Fruit fly (Drosophila melanogaster) whole organism, wandering third instar larva: ENCODE measurements around the gene CG33128.

Experiments used
- CrebA ChIP-seq: fragments of 200-800 bp; sonication (Bioruptor generic); optimal IDR thresholded peaks from 2 replicates; lab custom pipeline; 2016; ENCODE audit warnings: missing biosample characterization, mild to moderate bottlenecking, missing genetic modification characterization, borderline replicate concordance
- Hnf4 ChIP-seq: fragments of 200-800 bp; sonication (Bioruptor generic); optimal IDR thresholded peaks from 2 replicates; lab custom pipeline; 2016; ENCODE audit warnings: missing biosample characterization, mild to moderate bottlenecking, missing genetic modification characterization
- Myc ChIP-seq: fragments of >200 bp; optimal IDR thresholded peaks from 2 replicates; lab custom pipeline; 2017
- Rel ChIP-seq, 2 experiments: fragments of 200-800 bp; sonication (Bioruptor generic) in 1 of 2; optimal IDR thresholded peaks; 2 replicates in 1 of 2; 3 replicates in 1 of 2; lab custom pipeline; 2016 to 2019; ENCODE audit warnings: mild to moderate bottlenecking in 2 of 2, missing biosample characterization in 2 of 2, missing genetic modification characterization in 2 of 2, moderate library complexity in 1 of 2
- foxo ChIP-seq, 2 experiments: fragments of 200-800 bp; sonication (Bioruptor generic); optimal IDR thresholded peaks; 2 replicates in 1 of 2; 3 replicates in 1 of 2; lab custom pipeline; 2016 to 2017; ENCODE audit warnings: missing biosample characterization in 2 of 2, missing genetic modification characterization in 2 of 2
- h ChIP-seq: fragments of 200-800 bp; sonication (Bioruptor generic); optimal IDR thresholded peaks from 3 replicates; lab custom pipeline; 2016; ENCODE audit warnings: missing biosample characterization, mild to moderate bottlenecking, missing genetic modification characterization
- jim ChIP-seq: fragments of 175-275, 200-325 bp; sonication (Bioruptor generic); optimal IDR thresholded peaks from 2 replicates; lab custom pipeline; 2016; ENCODE audit warnings: missing biosample characterization, mild to moderate bottlenecking, missing genetic modification characterization
- pan ChIP-seq: fragments of >200 bp; optimal IDR thresholded peaks from 2 replicates; lab custom pipeline; 2017
- psq ChIP-seq: fragments of 200-800 bp; sonication (Bioruptor generic); optimal IDR thresholded peaks from 3 replicates; lab custom pipeline; 2017; ENCODE audit warnings: missing biosample characterization, mild to moderate bottlenecking, missing genetic modification characterization, moderate library complexity
- tai ChIP-seq: sonication (Bioruptor generic); optimal IDR thresholded peaks from 2 replicates; lab custom pipeline; 2016; ENCODE audit warnings: missing biosample characterization, missing genetic modification characterization
- usp ChIP-seq: fragments of >200 bp; optimal IDR thresholded peaks from 2 replicates; lab custom pipeline; 2017; ENCODE audit warnings: missing biosample characterization, missing genetic modification characterization

- TF ChIP-seq tai (GFP tag; lab: Kevin White, UChicago) (no peak), pan (lab: Kevin White, UChicago) (no peak), Rel (GFP tag; optimal IDR thresholded peaks at IDR 0.05; lab: Kevin White, UChicago) (no peak), Rel (tag; optimal IDR thresholded peaks at IDR 0.05; lab: Kevin White, UChicago) (no peak), Hnf4 (GFP tag; lab: Kevin White, UChicago) (no peak), h (no peak), psq (GFP tag; lab: Kevin White, UChicago) (no peak), usp (GFP tag; lab: Kevin White, UChicago) (no peak), CrebA (GFP tag; lab: Kevin White, UChicago) (no peak), foxo (GFP tag; optimal IDR thresholded peaks at IDR 0.05; lab: Kevin White, UChicago) (peak in 1 of 2 experiments; percentile 7), jim (GFP tag; lab: Kevin White, UChicago) (no peak), Myc (no peak)
Observed at dm6 chr2L:1538132-1538531, 44.3 kb downstream of the CG33128 start.
